Worm (Caenorhabditis elegans): Measurements from ENCODE around the gene B0001.3.

B0001.3 gene

ce11 chrIV:12120536-12120935 is 25.0 kb downstream of the B0001.3 start:
- TF ChIP-seq D1046.2 (GFP tag; IDR thresholded peaks at IDR 0.05) (no peak), ceh-20 (GFP tag; IDR thresholded peaks at IDR 0.05) (no peak), aha-1 (tag) (peak; percentile 79)

- TF ChIP-seq ama-1 (optimal IDR thresholded peaks at IDR 0.05) (peak; percentile 29), ces-1 (GFP tag; optimal IDR thresholded peaks at IDR 0.05) (peak; percentile 28), lsy-2 (tag; optimal IDR thresholded peaks at IDR 0.05) (peak in 1 of 2 experiments; percentile 32), lin-29 (GFP tag; IDR thresholded peaks at IDR 0.05) (no peak), hlh-30 (tag; optimal IDR thresholded peaks at IDR 0.05; ENCODE audit: insufficient read depth) (peak; percentile 34), mep-1 (tag; optimal IDR thresholded peaks at IDR 0.05) (peak; percentile 17), mdl-1 (tag; optimal IDR thresholded peaks at IDR 0.05) (peak in 1 of 2 experiments; percentile 24), T26A8.4 (GFP tag; IDR thresholded peaks at IDR 0.05) (no peak), rbr-2 (tag; optimal IDR thresholded peaks at IDR 0.05) (peak; percentile 6), daf-8 (GFP tag; IDR thresholded peaks at IDR 0.05) (no peak), fkh-10 (GFP tag; optimal IDR thresholded peaks at IDR 0.05) (peak; percentile 50), daf-19 (GFP tag; conservative IDR thresholded peaks at IDR 0.05) (no peak), nhr-48 (tag; optimal IDR thresholded peaks at IDR 0.05) (no peak)
These were observed 31.0 kb downstream of the B0001.3 start for ce11 chrIV:12114498-12114897.

DNA sequence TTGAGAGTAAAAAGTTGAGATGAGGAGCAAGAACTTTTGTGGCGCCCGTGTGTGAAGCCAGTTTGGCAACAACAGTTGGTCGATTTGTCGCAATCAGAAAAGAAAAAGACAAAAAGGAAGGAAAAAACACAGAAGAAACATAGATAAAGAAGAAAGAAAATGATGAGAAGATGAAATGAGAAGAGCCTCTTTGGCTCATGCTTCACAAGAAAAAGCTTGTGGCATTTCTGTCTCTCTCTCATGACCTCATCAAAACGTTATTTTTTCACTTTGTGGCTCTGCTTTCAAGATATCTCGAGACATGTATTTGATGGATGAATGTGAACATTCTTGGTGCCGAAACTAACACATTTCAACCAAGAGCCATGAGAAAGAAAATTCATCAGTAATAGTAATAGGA is 32.5 kb downstream of the B0001.3 start:
- no peak for TF ChIP-seq zag-1 (tag; optimal IDR thresholded peaks at IDR 0.05)
- no peak for TF ChIP-seq ceh-62 (tag; optimal IDR thresholded peaks at IDR 0.05)
- TF ChIP-seq daf-16 (GFP tag; optimal IDR thresholded peaks at IDR 0.05): peak in 1 of 2 experiments; percentile 21
- TF ChIP-seq daf-16 (tag; optimal IDR thresholded peaks at IDR 0.05): no peak
- peak in 1 of 2 experiments; percentile 10 for TF ChIP-seq unc-62 (GFP tag; optimal IDR thresholded peaks at IDR 0.05 in 1 of 2)
- TF ChIP-seq unc-62 (tag; optimal IDR thresholded peaks at IDR 0.05): no peak
- TF ChIP-seq hlh-30 (tag; optimal IDR thresholded peaks at IDR 0.05; ENCODE audit: insufficient read depth): peak; percentile 56
- TF ChIP-seq hlh-11 (tag; optimal IDR thresholded peaks at IDR 0.05): peak; percentile 42

ce11 chrIV:12111477-12111876 is 34.1 kb downstream of the B0001.3 start, which contains the start of gene dlc-2:
dlc-2 (minus strand) TSS chrIV:12111577.
- TF ChIP-seq attf-4 (tag; optimal IDR thresholded peaks at IDR 0.05): no peak
- TF ChIP-seq F49E8.2 (tag; optimal IDR thresholded peaks at IDR 0.05; ENCODE audit: borderline replicate concordance): no peak
- TF ChIP-seq hmg-1.1 (GFP tag; IDR thresholded peaks at IDR 0.05): no peak
- no peak for TF ChIP-seq skn-1 (tag; optimal IDR thresholded peaks at IDR 0.05)
- TF ChIP-seq nhr-48 (tag; optimal IDR thresholded peaks at IDR 0.05): no peak

ce11 chrIV:12110339-12110738 is 35.2 kb downstream of the B0001.3 start, which contains the start of gene col-129:
col-129 (minus strand) TSS chrIV:12110439.
- TF ChIP-seq mxl-3 (GFP tag; optimal IDR thresholded peaks at IDR 0.05) (no peak), nhr-42 (GFP tag; IDR thresholded peaks at IDR 0.05) (no peak), daf-19 (GFP tag; conservative IDR thresholded peaks at IDR 0.05) (no peak), Y5F2A.4 (GFP tag; optimal IDR thresholded peaks at IDR 0.05) (no peak), ceh-82 (tag; optimal IDR thresholded peaks at IDR 0.05) (no peak), ces-1 (GFP tag; optimal IDR thresholded peaks at IDR 0.05) (no peak), nhr-77 (tag; optimal IDR thresholded peaks at IDR 0.05) (no peak)

- TF ChIP-seq tra-1 (GFP tag; IDR thresholded peaks at IDR 0.05) (0 out of 2 replicates have a peak, but pooled peaks have one; percentile 19), nhr-102 (tag; optimal IDR thresholded peaks at IDR 0.05) (no peak)
These were observed 35.8 kb downstream of the B0001.3 start for ce11 chrIV:12109743-12110142.

Measured in whole organism, L4 larva.